Fruit fly (Drosophila melanogaster): Measurements from ENCODE around the gene ND-ACP.
A peak's percentile ranks its signal among the peaks of the same experiment; 100 is the strongest.

ND-ACP gene

dm6 chr3L:1348248-1348647 lies 18.5 kb downstream of the ND-ACP start (continued):
- TF ChIP-seq Ravus (GFP tag; IDR thresholded peaks at IDR 0.05): no peak

dm6 chr3L:1348935-1349334 lies 19.2 kb downstream of the ND-ACP start:
- TF ChIP-seq CG14667 (GFP tag; IDR thresholded peaks at IDR 0.05) (no peak), Oli (tag; optimal IDR thresholded peaks at IDR 0.05) (no peak), twi (tag; optimal IDR thresholded peaks at IDR 0.05) (no peak), Taf1 (GFP tag; IDR thresholded peaks at IDR 0.05) (no peak), CG4617 (GFP tag; optimal IDR thresholded peaks at IDR 0.05; ENCODE audit: borderline replicate concordance) (no peak), Usf (GFP tag; optimal IDR thresholded peaks at IDR 0.05) (no peak), CG17361 (GFP tag; IDR thresholded peaks at IDR 0.05) (no peak), esg (GFP tag; conservative IDR thresholded peaks at IDR 0.05) (no peak), sens (GFP tag) (peak; percentile 80), H15 (GFP tag; IDR thresholded peaks at IDR 0.05) (no peak), insv (GFP tag; optimal IDR thresholded peaks at IDR 0.05) (no peak), row (GFP tag; IDR thresholded peaks at IDR 0.05) (peak; percentile 39; the same call in 2 of the 3 replicates), unpg (GFP tag; optimal IDR thresholded peaks at IDR 0.05) (no peak), Bgb (GFP tag; IDR thresholded peaks at IDR 0.05; ENCODE audit: partially characterized antibody) (no peak), CG6683 (GFP tag; optimal IDR thresholded peaks at IDR 0.05) (no peak), gem (tag; optimal IDR thresholded peaks at IDR 0.05) (peak; percentile 21), unc-4 (GFP tag; IDR thresholded peaks at IDR 0.05; ENCODE audit: partially characterized antibody) (no peak), her (GFP tag; optimal IDR thresholded peaks at IDR 0.05) (no peak), exex (tag; optimal IDR thresholded peaks at IDR 0.05) (no peak), tio (GFP tag; optimal IDR thresholded peaks at IDR 0.05) (peak; percentile 30), CG1024 (GFP tag; IDR thresholded peaks at IDR 0.05) (no peak), CG16779 (GFP tag; IDR thresholded peaks at IDR 0.05) (no peak), bsh (GFP tag; optimal IDR thresholded peaks at IDR 0.05) (no peak), YL-1 (GFP tag; optimal IDR thresholded peaks at IDR 0.05) (no peak), Hand (GFP tag; optimal IDR thresholded peaks at IDR 0.05) (no peak), Dref (GFP tag; IDR thresholded peaks at IDR 0.05) (no peak), Poxn (GFP tag; IDR thresholded peaks at IDR 0.05) (no peak), Fer1 (GFP tag; optimal IDR thresholded peaks at IDR 0.05) (no peak), trh (GFP tag; optimal IDR thresholded peaks at IDR 0.05) (no peak), CG2199 (GFP tag; IDR thresholded peaks at IDR 0.05) (no peak), Spps (tag; optimal IDR thresholded peaks at IDR 0.05) (no peak), grau (tag; optimal IDR thresholded peaks at IDR 0.05) (peak; percentile 81), D19B (GFP tag; optimal IDR thresholded peaks at IDR 0.05) (no peak), CG43689 (GFP tag; IDR thresholded peaks at IDR 0.05) (no peak), CG11398 (GFP tag; optimal IDR thresholded peaks at IDR 0.05) (no peak), Six4 (GFP tag; optimal IDR thresholded peaks at IDR 0.05) (no peak), CG14014 (GFP tag; IDR thresholded peaks at IDR 0.05) (no peak), CG7556 (GFP tag; optimal IDR thresholded peaks at IDR 0.05) (no peak), ara (GFP tag; IDR thresholded peaks at IDR 0.05) (0 out of 2 replicates have a peak, but pooled peaks have one; percentile 29), lola (GFP tag; optimal IDR thresholded peaks at IDR 0.05) (peak in 1 of 3 experiments; percentile 14), D (optimal IDR thresholded peaks at IDR 0.05) (no peak), D (GFP tag; optimal IDR thresholded peaks at IDR 0.05) (no peak), CG13123 (GFP tag; optimal IDR thresholded peaks at IDR 0.05) (no peak), nau (GFP tag; optimal IDR thresholded peaks at IDR 0.05) (no peak), zfh1 (GFP tag; IDR thresholded peaks at IDR 0.05) (no peak), mld (GFP tag; IDR thresholded peaks at IDR 0.05; ENCODE audit: partially characterized antibody) (no peak), lov (optimal IDR thresholded peaks at IDR 0.05) (no peak), lov (GFP tag; IDR thresholded peaks at IDR 0.05) (no peak), ranshi (GFP tag; IDR thresholded peaks at IDR 0.05) (no peak)
